Worm (Caenorhabditis elegans) whole organism, L4 larva: ENCODE results near the gene B0361.9.
A peak's percentile ranks its signal among the peaks of the same experiment; 100 is the strongest.

Experiments
- T20F7.1 ChIP-seq: fragments of 200-800 bp; sonication (Bioruptor generic); optimal IDR thresholded peaks from 2 replicates; lab custom pipeline; 2018; ENCODE audit warnings: mild to moderate bottlenecking, missing genetic modification characterization, missing compliant biosample characterization
- Y75B8A.6 ChIP-seq: fragments of 200-800 bp; sonication (Bioruptor generic); IDR thresholded peaks from 2 replicates; pipeline ENCODE4 v1.3.6; 2022; ENCODE audit warnings: missing genetic modification reagents, missing genetic modification characterization, missing compliant biosample characterization
- aha-1 ChIP-seq: fragments of 150-350 bp; peaks from one replicate; lab custom pipeline; 2014; ENCODE audit warnings: missing biosample characterization, missing genetic modification characterization
- aly-2 ChIP-seq: sonication (generic microtip); optimal IDR thresholded peaks from 2 replicates; lab custom pipeline; 2018; ENCODE audit warnings: missing biosample characterization, missing genetic modification characterization
- ama-1 ChIP-seq: fragments of 150-350 bp; optimal IDR thresholded peaks from 2 replicates; lab custom pipeline; 2014; ENCODE audit warnings: inconsistent platforms, mixed read lengths
- arid-1 ChIP-seq: fragments of 200-800 bp; sonication (Bioruptor generic); conservative IDR thresholded peaks from 2 replicates; pipeline ENCODE4 v1.3.6; 2022; ENCODE audit warnings: missing genetic modification reagents, missing genetic modification characterization, missing compliant biosample characterization
- attf-4 ChIP-seq: sonication (generic microtip); optimal IDR thresholded peaks from 3 replicates; lab custom pipeline; 2017; ENCODE audit warnings: missing biosample characterization, missing genetic modification characterization
- ceh-32 ChIP-seq: sonication (generic microtip); optimal IDR thresholded peaks from 2 replicates; lab custom pipeline; 2016; ENCODE audit warnings: mild to moderate bottlenecking, missing genetic modification characterization, missing compliant biosample characterization; ENCODE audit not compliant: poor library complexity
- ceh-62 ChIP-seq: sonication (generic microtip); optimal IDR thresholded peaks from 2 replicates; lab custom pipeline; 2017; ENCODE audit warnings: missing biosample characterization, missing genetic modification characterization
- dmd-6 ChIP-seq: fragments of 200-800 bp; sonication (Bioruptor generic); IDR thresholded peaks from 2 replicates; pipeline ENCODE4 v1.3.6; 2022; ENCODE audit warnings: missing genetic modification reagents, missing genetic modification characterization, missing compliant biosample characterization
- dmd-8 ChIP-seq: fragments of 200-800 bp; sonication (Bioruptor generic); IDR thresholded peaks from 2 replicates; pipeline ENCODE4 v1.3.6; 2022; ENCODE audit warnings: missing genetic modification characterization, missing compliant biosample characterization
- dpl-1 ChIP-seq: fragments of 150-350 bp; optimal IDR thresholded peaks from 2 replicates; lab custom pipeline; 2014; ENCODE audit warnings: missing biosample characterization, missing genetic modification reagents, missing genetic modification characterization
- duxl-1 ChIP-seq: sonication (generic microtip); optimal IDR thresholded peaks from 2 replicates; lab custom pipeline; 2016; ENCODE audit warnings: mild to moderate bottlenecking, missing genetic modification characterization, moderate library complexity, missing compliant biosample characterization; ENCODE audit not compliant: poor library complexity
- dve-1 ChIP-seq: sonication (generic microtip); optimal IDR thresholded peaks from 2 replicates; lab custom pipeline; 2017; ENCODE audit warnings: antibody characterized with exemption, mild to moderate bottlenecking, missing genetic modification characterization, missing compliant biosample characterization; ENCODE audit not compliant: insufficient read depth
- hlh-11 ChIP-seq: fragments of 200-800 bp; sonication (Bioruptor generic); optimal IDR thresholded peaks from 2 replicates; lab custom pipeline; 2018; ENCODE audit warnings: mild to moderate bottlenecking, missing genetic modification characterization, missing compliant biosample characterization
- hlh-30 ChIP-seq: sonication (generic microtip); optimal IDR thresholded peaks from 2 replicates; lab custom pipeline; 2017; ENCODE audit warnings: antibody characterized with exemption, mild to moderate bottlenecking, missing genetic modification characterization, missing compliant biosample characterization; ENCODE audit not compliant: insufficient read depth
- lin-38 ChIP-seq: fragments of 200-800 bp; sonication (Bioruptor generic); IDR thresholded peaks from 2 replicates; pipeline ENCODE4 v1.3.6; 2022; ENCODE audit warnings: missing genetic modification reagents, missing genetic modification characterization, missing compliant biosample characterization
- lin-39 ChIP-seq: fragments of 150-350 bp; optimal IDR thresholded peaks from 2 replicates; lab custom pipeline; 2014; ENCODE audit warnings: missing biosample characterization, missing genetic modification reagents, missing genetic modification characterization
- lsy-2 ChIP-seq, 2 experiments: fragments of 150-350 bp in 1 of 2; sonication (generic microtip) in 1 of 2; optimal IDR thresholded peaks; 2 replicates each; lab custom pipeline; 2014 to 2017; ENCODE audit warnings: missing biosample characterization in 2 of 2, missing genetic modification characterization in 2 of 2
- madf-9 ChIP-seq: fragments of 200-800 bp; sonication (Bioruptor generic); conservative IDR thresholded peaks from 2 replicates; pipeline ENCODE4 v1.3.6; 2022; ENCODE audit warnings: missing genetic modification reagents, missing genetic modification characterization, missing compliant biosample characterization
- mdl-1 ChIP-seq, 2 experiments: fragments of 150-350 bp in 1 of 2; sonication (generic microtip) in 1 of 2; optimal IDR thresholded peaks; 2 replicates each; lab custom pipeline; 2014 to 2017; ENCODE audit warnings: missing biosample characterization in 2 of 2, missing genetic modification characterization in 2 of 2
- mep-1 ChIP-seq: fragments of 150-350 bp; sonication (generic microtip); optimal IDR thresholded peaks from 3 replicates; lab custom pipeline; 2014; ENCODE audit warnings: missing biosample characterization, missing genetic modification characterization
- mes-2 ChIP-seq: sonication (generic microtip); optimal IDR thresholded peaks from 2 replicates; lab custom pipeline; 2016; ENCODE audit warnings: missing genotype, mild to moderate bottlenecking, missing genetic modification characterization, missing compliant biosample characterization; ENCODE audit not compliant: poor library complexity, severe bottlenecking
- mxl-3 ChIP-seq: fragments of 200-800 bp; sonication (Bioruptor generic); optimal IDR thresholded peaks from 2 replicates; lab custom pipeline; 2018; ENCODE audit warnings: mild to moderate bottlenecking, missing genetic modification characterization, missing compliant biosample characterization
- nhr-102 ChIP-seq: sonication (generic microtip); optimal IDR thresholded peaks from 2 replicates; lab custom pipeline; 2016; ENCODE audit warnings: mild to moderate bottlenecking, missing genetic modification characterization, moderate library complexity, missing compliant biosample characterization
- nhr-11 ChIP-seq: fragments of 150-350 bp; optimal IDR thresholded peaks from 2 replicates; lab custom pipeline; 2014; ENCODE audit warnings: missing biosample characterization, missing genetic modification characterization
- nhr-25 ChIP-seq: sonication (generic microtip); optimal IDR thresholded peaks from 2 replicates; lab custom pipeline; 2017; ENCODE audit warnings: missing genetic modification characterization, mild to moderate bottlenecking, missing compliant biosample characterization, antibody characterized with exemption, moderate library complexity, borderline replicate concordance; ENCODE audit not compliant: insufficient read depth
- nhr-28 ChIP-seq: fragments of 150-350 bp; optimal IDR thresholded peaks from 2 replicates; lab custom pipeline; 2014; ENCODE audit warnings: missing biosample characterization, missing genetic modification characterization
- nhr-48 ChIP-seq: sonication (generic microtip); optimal IDR thresholded peaks from 2 replicates; lab custom pipeline; 2016; ENCODE audit warnings: mild to moderate bottlenecking, missing genetic modification characterization, missing compliant biosample characterization
- pha-4 ChIP-seq, 2 experiments: fragments of 150-350 bp in 1 of 2; fragments of 200-800 bp in 1 of 2; sonication (Bioruptor generic) in 1 of 2; IDR thresholded peaks in 1 of 2; optimal IDR thresholded peaks in 1 of 2; 2 replicates each; pipeline versions ENCODE4 v1.3.6 to Lab custom; 2014 to 2022; ENCODE audit warnings: missing genetic modification characterization in 2 of 2, missing genetic modification reagents in 2 of 2, missing biosample characterization in 1 of 2, missing compliant biosample characterization in 1 of 2
- php-3 ChIP-seq: fragments of 200-800 bp; sonication (Bioruptor generic); IDR thresholded peaks from 2 replicates; pipeline ENCODE4 v1.3.6; 2022; ENCODE audit warnings: missing genetic modification reagents, missing genetic modification characterization, missing compliant biosample characterization
- pqm-1 ChIP-seq: sonication (generic microtip); optimal IDR thresholded peaks from 2 replicates; lab custom pipeline; 2017; ENCODE audit warnings: missing biosample characterization, missing genetic modification characterization
- saeg-2 ChIP-seq: fragments of 200-800 bp; sonication (Bioruptor generic); IDR thresholded peaks from 2 replicates; pipeline ENCODE4 v1.3.6; 2022; ENCODE audit warnings: missing genetic modification reagents, missing genetic modification characterization, missing compliant biosample characterization
- tra-1 ChIP-seq: fragments of 200-800 bp; sonication (Bioruptor generic); IDR thresholded peaks from 2 replicates; pipeline ENCODE4 v1.3.6; 2022; ENCODE audit warnings: missing genetic modification reagents, missing genetic modification characterization, missing compliant biosample characterization
- unc-39 ChIP-seq: sonication (generic microtip); optimal IDR thresholded peaks from 2 replicates; lab custom pipeline; 2017; ENCODE audit warnings: missing biosample characterization, missing genetic modification characterization
- unc-62 ChIP-seq, 3 experiments: fragments of 150-350 bp in 1 of 3; sonication (generic microtip); optimal IDR thresholded peaks in 2 of 3; peaks in 1 of 3; 1 replicate in 1 of 3; 2 replicates in 2 of 3; lab custom pipeline; 2014 to 2017; ENCODE audit warnings: missing biosample characterization in 3 of 3, missing genetic modification characterization in 3 of 3, missing genetic modification reagents in 3 of 3, missing genotype in 1 of 3
- zag-1 ChIP-seq: fragments of 150-350 bp; optimal IDR thresholded peaks from 2 replicates; lab custom pipeline; 2014; ENCODE audit warnings: missing biosample characterization, missing genetic modification characterization
- zfp-2 ChIP-seq: sonication (generic microtip); optimal IDR thresholded peaks from 2 replicates; lab custom pipeline; 2016; ENCODE audit warnings: mild to moderate bottlenecking, missing genetic modification characterization, missing compliant biosample characterization
- zip-11 ChIP-seq: fragments of 200-800 bp; sonication (Bioruptor generic); IDR thresholded peaks from 2 replicates; pipeline ENCODE4 v1.3.6; 2022; ENCODE audit warnings: missing genetic modification characterization, missing compliant biosample characterization

B0361.9 gene

DNA sequence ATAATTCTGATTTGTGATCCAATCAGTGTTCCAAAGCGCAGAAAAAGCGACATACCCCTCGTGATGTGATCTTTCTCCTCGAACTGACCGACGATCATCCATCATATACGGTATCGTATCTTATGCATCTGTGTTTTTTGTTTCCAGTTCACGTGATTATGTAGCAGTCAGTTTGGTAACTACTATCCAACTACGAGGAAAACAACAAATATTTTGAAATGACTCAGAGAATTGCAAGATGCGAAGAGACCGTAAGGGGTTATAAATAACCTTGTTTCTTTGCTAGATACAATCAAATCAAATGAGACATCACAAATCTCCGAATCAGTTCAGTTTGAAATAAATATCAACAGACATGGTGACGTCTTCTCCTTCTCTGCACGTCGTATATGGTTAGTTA is 738 bp upstream of the B0361.9 start:
- peak; percentile 40; the same call in 1 of the 2 replicates for TF ChIP-seq dmd-6 (GFP tag; lab: Robert Waterston, UW)
- peak; percentile 84 for TF ChIP-seq nhr-28
- TF ChIP-seq hlh-30: peak; percentile 79
- peak; percentile 63 for TF ChIP-seq hlh-11
- TF ChIP-seq mes-2: no peak
- TF ChIP-seq madf-9 (GFP tag; lab: Robert Waterston, UW): no peak
- no peak for TF ChIP-seq lin-39
- TF ChIP-seq aha-1 (tag; lab: Kevin White, UChicago): no peak
- TF ChIP-seq lin-38 (GFP tag; lab: Robert Waterston, UW): no peak
- peak in 1 of 2 experiments; percentile 72 for TF ChIP-seq mdl-1 (tag; optimal IDR thresholded peaks at IDR 0.05; lab: Kevin White, UChicago)
- peak in 1 of 2 experiments; percentile 54 for TF ChIP-seq lsy-2 (tag; optimal IDR thresholded peaks at IDR 0.05; lab: Kevin White, UChicago)
- peak; percentile 41 for TF ChIP-seq mep-1
- no peak for TF ChIP-seq php-3 (GFP tag; lab: Robert Waterston, UW)
- TF ChIP-seq tra-1 (GFP tag; lab: Robert Waterston, UW): 0 out of 2 replicates have a peak, but pooled peaks have one; percentile 10
- peak in 1 of 2 experiments; percentile 97 for TF ChIP-seq unc-62 (GFP tag; optimal IDR thresholded peaks at IDR 0.05 in 1 of 2; lab: Kevin White, UChicago)
- TF ChIP-seq unc-62 (tag; optimal IDR thresholded peaks at IDR 0.05; lab: Kevin White, UChicago): no peak
- peak; percentile 52 for TF ChIP-seq nhr-48 (tag; lab: Kevin White, UChicago)

ce11 chrIII:7298045-7298444 is 1.4 kb downstream of the B0361.9 start:
- TF ChIP-seq zfp-2 (no peak), ama-1 (lab: Kevin White, UChicago) (peak; percentile 78)

DNA sequence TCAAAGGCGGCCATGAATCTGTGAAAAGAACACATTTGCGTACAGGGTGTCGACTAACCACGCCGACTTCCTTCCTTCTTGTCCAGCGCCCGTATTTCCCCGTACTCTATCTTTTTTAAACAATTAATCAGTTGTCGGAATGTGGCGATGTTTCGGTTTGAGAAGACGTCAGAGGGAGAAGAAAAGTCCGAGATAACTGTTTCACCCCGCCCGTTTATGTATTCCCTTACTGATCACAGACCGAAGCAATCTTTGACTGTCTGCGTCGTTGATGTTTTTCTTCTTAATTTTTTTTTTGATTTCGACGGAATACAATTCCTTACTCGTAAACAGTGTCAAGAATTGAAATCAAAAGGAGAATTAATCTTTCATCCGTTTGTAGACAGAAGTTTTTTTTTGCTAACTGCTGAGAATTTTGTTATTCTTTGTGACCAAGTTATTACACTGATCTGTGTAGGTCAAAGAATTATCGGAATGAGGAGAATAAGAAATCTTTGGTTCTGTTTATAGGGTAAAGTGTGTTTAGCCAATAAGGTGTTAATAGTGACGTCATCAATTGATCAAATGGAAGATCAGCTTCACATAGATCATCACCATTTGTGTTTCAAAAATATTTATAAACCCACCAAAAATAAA is 2.3 kb downstream of the B0361.9 start:
- TF ChIP-seq mes-2 (peak; percentile 18), mep-1 (peak; percentile 22), T20F7.1 (GFP tag; lab: Kevin White, UChicago) (peak; percentile 19), nhr-48 (tag; lab: Kevin White, UChicago) (no peak), dmd-6 (GFP tag; lab: Robert Waterston, UW) (peak; percentile 33; the same call in 1 of the 2 replicates), unc-62 (GFP tag; optimal IDR thresholded peaks at IDR 0.05 in 1 of 2; lab: Kevin White, UChicago) (peak in 1 of 2 experiments; percentile 93), unc-62 (tag; optimal IDR thresholded peaks at IDR 0.05; lab: Kevin White, UChicago) (no peak), mdl-1 (tag; optimal IDR thresholded peaks at IDR 0.05; lab: Kevin White, UChicago) (peak in 1 of 2 experiments; percentile 27), dve-1 (tag; lab: Kevin White, UChicago) (peak; percentile 1), Y75B8A.6 (GFP tag; lab: Robert Waterston, UW) (no peak), unc-39 (no peak), lsy-2 (tag; optimal IDR thresholded peaks at IDR 0.05; lab: Kevin White, UChicago) (peak in 1 of 2 experiments; percentile 4), nhr-28 (peak; percentile 14), hlh-11 (peak; percentile 10), mxl-3 (GFP tag; lab: Kevin White, UChicago) (peak; percentile 24)

- TF ChIP-seq dmd-6 (GFP tag; lab: Robert Waterston, UW): 0 out of 2 replicates have a peak, but pooled peaks have one; percentile 10
- TF ChIP-seq ceh-62 (tag; lab: Kevin White, UChicago): no peak
- TF ChIP-seq zag-1 (tag; lab: Kevin White, UChicago): no peak
- peak; percentile 21 for TF ChIP-seq hlh-11
- TF ChIP-seq pqm-1 (tag; lab: Kevin White, UChicago): no peak
- peak; percentile 25 for TF ChIP-seq hlh-30
- TF ChIP-seq aha-1 (tag; lab: Kevin White, UChicago): peak; percentile 13
- TF ChIP-seq zip-11 (GFP tag; lab: Robert Waterston, UW): no peak
- TF ChIP-seq dpl-1 (GFP tag; lab: Kevin White, UChicago): no peak
- peak; percentile 37 for TF ChIP-seq nhr-25
- TF ChIP-seq ceh-32 (tag; lab: Kevin White, UChicago): no peak
- no peak for TF ChIP-seq attf-4
- no peak for TF ChIP-seq pha-4 (GFP tag; IDR thresholded peaks at IDR 0.05; lab: Robert Waterston, UW)
- no peak for TF ChIP-seq pha-4 (tag; optimal IDR thresholded peaks at IDR 0.05; lab: Kevin White, UChicago)
- peak; percentile 29 for TF ChIP-seq mep-1
- TF ChIP-seq unc-39: no peak
- TF ChIP-seq nhr-28: peak; percentile 61
- TF ChIP-seq nhr-11 (tag; lab: Kevin White, UChicago): no peak
- TF ChIP-seq lin-39: no peak
- TF ChIP-seq lsy-2 (tag; optimal IDR thresholded peaks at IDR 0.05; lab: Kevin White, UChicago): peak in 1 of 2 experiments; percentile 35
- no peak for TF ChIP-seq saeg-2 (GFP tag; lab: Robert Waterston, UW)
- TF ChIP-seq dmd-8: no peak
- TF ChIP-seq aly-2 (tag; lab: Kevin White, UChicago): no peak
- TF ChIP-seq duxl-1 (tag; lab: Kevin White, UChicago): no peak
- TF ChIP-seq arid-1 (GFP tag; lab: Robert Waterston, UW): no peak
- TF ChIP-seq nhr-102 (tag; lab: Kevin White, UChicago): no peak
- peak in 1 of 2 experiments; percentile 99 for TF ChIP-seq unc-62 (GFP tag; optimal IDR thresholded peaks at IDR 0.05 in 1 of 2; lab: Kevin White, UChicago)
- no peak for TF ChIP-seq unc-62 (tag; optimal IDR thresholded peaks at IDR 0.05; lab: Kevin White, UChicago)
These were observed 3.3 kb downstream of the B0361.9 start for ce11 chrIII:7296092-7296668.
